Fruit fly (Drosophila melanogaster) whole organism, wandering third instar larva: ENCODE data around the gene Pss.

ENCODE experiments used
- Abd-B ChIP-seq: fragments of >200 bp; optimal IDR thresholded peaks from 2 replicates; lab custom pipeline; 2017; ENCODE audit warnings: missing biosample characterization, missing genetic modification characterization
- CG32264 ChIP-seq: fragments of 200-800 bp; sonication (Bioruptor generic); optimal IDR thresholded peaks from 2 replicates; lab custom pipeline; 2016; ENCODE audit warnings: missing biosample characterization, missing genetic modification characterization
- CG9705 ChIP-seq: fragments of 200-800 bp; sonication (Bioruptor generic); optimal IDR thresholded peaks from 2 replicates; lab custom pipeline; 2018; ENCODE audit warnings: missing biosample characterization, mild to moderate bottlenecking, missing genetic modification characterization
- CrebA ChIP-seq: fragments of 200-800 bp; sonication (Bioruptor generic); optimal IDR thresholded peaks from 2 replicates; lab custom pipeline; 2016; ENCODE audit warnings: missing biosample characterization, mild to moderate bottlenecking, missing genetic modification characterization, borderline replicate concordance
- Dfd ChIP-seq: fragments of >200 bp; optimal IDR thresholded peaks from 2 replicates; lab custom pipeline; 2017; ENCODE audit warnings: missing biosample characterization, missing genetic modification characterization
- Dif ChIP-seq: fragments of 200-275, 200-300 bp; sonication (Bioruptor generic); optimal IDR thresholded peaks from 2 replicates; lab custom pipeline; 2018; ENCODE audit warnings: missing biosample characterization, missing genetic modification characterization; ENCODE audit not compliant: partially characterized antibody
- GATAd ChIP-seq: sonication (Bioruptor generic); optimal IDR thresholded peaks from 2 replicates; lab custom pipeline; 2016; ENCODE audit warnings: missing biosample characterization, missing genetic modification characterization
- HLH106 ChIP-seq: fragments of 200-800 bp; optimal IDR thresholded peaks from 3 replicates; lab custom pipeline; 2019; ENCODE audit warnings: missing biosample characterization, mild to moderate bottlenecking, missing genetic modification characterization, moderate library complexity
- Hnf4 ChIP-seq: fragments of 200-800 bp; sonication (Bioruptor generic); optimal IDR thresholded peaks from 2 replicates; lab custom pipeline; 2016; ENCODE audit warnings: missing biosample characterization, mild to moderate bottlenecking, missing genetic modification characterization
- Hr78 ChIP-seq: fragments of >200 bp; optimal IDR thresholded peaks from 2 replicates; lab custom pipeline; 2017; ENCODE audit warnings: missing biosample characterization, missing genetic modification characterization
- Hr83 ChIP-seq: fragments of 200-300 bp; sonication (Bioruptor generic); optimal IDR thresholded peaks from 2 replicates; lab custom pipeline; 2016; ENCODE audit warnings: missing biosample characterization, mild to moderate bottlenecking, missing genetic modification characterization, moderate library complexity; ENCODE audit not compliant: poor library complexity, severe bottlenecking
- Jra ChIP-seq: sonication (Bioruptor generic); optimal IDR thresholded peaks from 2 replicates; lab custom pipeline; 2016; ENCODE audit warnings: missing biosample characterization, missing genetic modification characterization
- Mio ChIP-seq: sonication (Bioruptor generic); optimal IDR thresholded peaks from 2 replicates; lab custom pipeline; 2016; ENCODE audit warnings: missing biosample characterization, missing genetic modification characterization
- Myc ChIP-seq: fragments of >200 bp; optimal IDR thresholded peaks from 2 replicates; lab custom pipeline; 2017
- N ChIP-seq: fragments of >200 bp; optimal IDR thresholded peaks from 2 replicates; lab custom pipeline; 2018; ENCODE audit warnings: missing biosample characterization, missing external identifiers, missing genetic modification characterization
- OdsH ChIP-seq: fragments of 200-800 bp; sonication (Bioruptor generic); optimal IDR thresholded peaks from 2 replicates; lab custom pipeline; 2016; ENCODE audit warnings: missing biosample characterization, mild to moderate bottlenecking, missing genetic modification characterization
- Rel ChIP-seq, 2 experiments: fragments of 200-800 bp; sonication (Bioruptor generic) in 1 of 2; optimal IDR thresholded peaks; 2 replicates in 1 of 2; 3 replicates in 1 of 2; lab custom pipeline; 2016 to 2019; ENCODE audit warnings: mild to moderate bottlenecking in 2 of 2, missing biosample characterization in 2 of 2, missing genetic modification characterization in 2 of 2, moderate library complexity in 1 of 2
- Sp1 ChIP-seq: fragments of 200-800 bp; sonication (Bioruptor generic); optimal IDR thresholded peaks from 3 replicates; lab custom pipeline; 2019; ENCODE audit warnings: missing biosample characterization, mild to moderate bottlenecking, missing genetic modification characterization, moderate library complexity
- Vsx2 ChIP-seq: fragments of 200-300, 225-300 bp; sonication (Bioruptor generic); optimal IDR thresholded peaks from 2 replicates; lab custom pipeline; 2018; ENCODE audit warnings: missing biosample characterization, missing genetic modification characterization; ENCODE audit not compliant: partially characterized antibody
- br ChIP-seq: fragments of 200-800 bp; sonication (Bioruptor generic); optimal IDR thresholded peaks from 2 replicates; lab custom pipeline; 2016; ENCODE audit warnings: missing biosample characterization, missing genetic modification characterization
- brk ChIP-seq: fragments of 200-800 bp; sonication (Bioruptor generic); optimal IDR thresholded peaks from 2 replicates; lab custom pipeline; 2016; ENCODE audit warnings: missing biosample characterization, mild to moderate bottlenecking, missing genetic modification characterization
- dl ChIP-seq, 2 experiments: fragments of 175-275, 200-275 bp in 1 of 2; fragments of 200-275 bp in 1 of 2; sonication (Bioruptor generic); optimal IDR thresholded peaks; lab custom pipeline; 2018; ENCODE audit warnings: mild to moderate bottlenecking in 2 of 2, missing biosample characterization in 2 of 2, missing genetic modification characterization in 2 of 2, moderate library complexity in 2 of 2; ENCODE audit not compliant: partially characterized antibody in 2 of 2, insufficient read depth in 1 of 2
- dmrt93B ChIP-seq: fragments of 200-800 bp; sonication (Bioruptor generic); optimal IDR thresholded peaks from 2 replicates; lab custom pipeline; 2018; ENCODE audit warnings: missing biosample characterization, mild to moderate bottlenecking, missing genetic modification characterization
- dsf ChIP-seq: sonication (Bioruptor generic); optimal IDR thresholded peaks from 2 replicates; lab custom pipeline; 2016; ENCODE audit warnings: missing biosample characterization, missing genetic modification characterization, borderline replicate concordance
- ey ChIP-seq: fragments of 200-800 bp; sonication (Bioruptor generic); optimal IDR thresholded peaks from 2 replicates; lab custom pipeline; 2016; ENCODE audit warnings: missing biosample characterization, missing genetic modification characterization
- foxo ChIP-seq, 2 experiments: fragments of 200-800 bp; sonication (Bioruptor generic); optimal IDR thresholded peaks; 2 replicates in 1 of 2; 3 replicates in 1 of 2; lab custom pipeline; 2016 to 2017; ENCODE audit warnings: missing biosample characterization in 2 of 2, missing genetic modification characterization in 2 of 2
- fru ChIP-seq: fragments of 200-800 bp; sonication (Bioruptor generic); optimal IDR thresholded peaks from 3 replicates; lab custom pipeline; 2016; ENCODE audit warnings: missing biosample characterization, mild to moderate bottlenecking, missing genetic modification characterization
- h ChIP-seq: fragments of 200-800 bp; sonication (Bioruptor generic); optimal IDR thresholded peaks from 3 replicates; lab custom pipeline; 2016; ENCODE audit warnings: missing biosample characterization, mild to moderate bottlenecking, missing genetic modification characterization
- jim ChIP-seq: fragments of 175-275, 200-325 bp; sonication (Bioruptor generic); optimal IDR thresholded peaks from 2 replicates; lab custom pipeline; 2016; ENCODE audit warnings: missing biosample characterization, mild to moderate bottlenecking, missing genetic modification characterization
- lola ChIP-seq: fragments of >200 bp; optimal IDR thresholded peaks from 2 replicates; lab custom pipeline; 2017; ENCODE audit warnings: missing biosample characterization, missing genetic modification characterization
- pan ChIP-seq: fragments of >200 bp; optimal IDR thresholded peaks from 2 replicates; lab custom pipeline; 2017
- psq ChIP-seq: fragments of 200-800 bp; sonication (Bioruptor generic); optimal IDR thresholded peaks from 3 replicates; lab custom pipeline; 2017; ENCODE audit warnings: missing biosample characterization, mild to moderate bottlenecking, missing genetic modification characterization, moderate library complexity
- rgr ChIP-seq: fragments of 200-800 bp; sonication (Bioruptor generic); optimal IDR thresholded peaks from 3 replicates; lab custom pipeline; 2016; ENCODE audit warnings: missing biosample characterization, mild to moderate bottlenecking, missing genetic modification characterization
- sage ChIP-seq: fragments of 200-800 bp; sonication (Bioruptor generic); optimal IDR thresholded peaks from 2 replicates; lab custom pipeline; 2016; ENCODE audit warnings: missing biosample characterization, mild to moderate bottlenecking, missing genetic modification characterization
- sv ChIP-seq: fragments of 200-800 bp; sonication (Bioruptor generic); optimal IDR thresholded peaks from 3 replicates; lab custom pipeline; 2016; ENCODE audit warnings: missing biosample characterization, missing genetic modification characterization
- tai ChIP-seq: sonication (Bioruptor generic); optimal IDR thresholded peaks from 2 replicates; lab custom pipeline; 2016; ENCODE audit warnings: missing biosample characterization, missing genetic modification characterization
- usp ChIP-seq: fragments of >200 bp; optimal IDR thresholded peaks from 2 replicates; lab custom pipeline; 2017; ENCODE audit warnings: missing biosample characterization, missing genetic modification characterization
- woc ChIP-seq: sonication (Bioruptor generic); optimal IDR thresholded peaks from 2 replicates; lab custom pipeline; 2016; ENCODE audit warnings: missing biosample characterization, mild to moderate bottlenecking, missing genetic modification characterization

The Pss gene

dm6 chr3L:20494780-20495591 lies 31.0 kb downstream of the Pss start, which contains the start of gene ZnT77C:
TSS of gene ZnT77C (minus strand) at chr3L:20494921.
- TF ChIP-seq woc (GFP tag; lab: Kevin White, UChicago) = no peak
- TF ChIP-seq Rel (GFP tag; optimal IDR thresholded peaks at IDR 0.05; lab: Kevin White, UChicago) = no peak
- TF ChIP-seq Rel (tag; optimal IDR thresholded peaks at IDR 0.05; lab: Kevin White, UChicago) = peak; percentile 31

DNA sequence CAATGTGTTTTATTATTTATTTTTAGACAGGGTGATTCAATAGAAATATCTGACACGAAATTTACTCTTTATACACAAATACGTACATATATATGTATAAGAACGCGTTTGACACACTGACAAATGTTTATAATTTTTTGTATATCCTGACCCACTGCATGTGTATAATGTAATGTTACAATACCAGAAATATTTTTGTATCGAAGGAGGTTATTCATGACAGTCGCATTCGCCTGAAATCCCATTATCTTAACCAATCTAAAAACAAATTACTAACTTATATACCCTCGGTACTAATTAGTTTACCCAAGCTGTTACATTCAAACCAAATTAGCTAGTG lies 31.7 kb downstream of the Pss start:
- TF ChIP-seq tai (GFP tag; lab: Kevin White, UChicago) = no peak
- no peak for TF ChIP-seq fru (GFP tag; lab: Kevin White, UChicago)
- TF ChIP-seq brk (GFP tag; lab: Kevin White, UChicago) = no peak
- no peak for TF ChIP-seq Sp1 (GFP tag; lab: Kevin White, UChicago)
- TF ChIP-seq dmrt93B (GFP tag; lab: Kevin White, UChicago) = no peak
- TF ChIP-seq Myc = no peak
- TF ChIP-seq HLH106 (tag; lab: Kevin White, UChicago) = no peak
- TF ChIP-seq Abd-B (GFP tag; lab: Kevin White, UChicago) = no peak
- no peak for TF ChIP-seq OdsH (GFP tag; lab: Kevin White, UChicago)
- TF ChIP-seq Hr83 (GFP tag; lab: Kevin White, UChicago) = no peak
- TF ChIP-seq rgr (GFP tag; lab: Kevin White, UChicago) = no peak
- no peak for TF ChIP-seq foxo (GFP tag; optimal IDR thresholded peaks at IDR 0.05; lab: Kevin White, UChicago)
- no peak for TF ChIP-seq CrebA (GFP tag; lab: Kevin White, UChicago)
- no peak for TF ChIP-seq N
- no peak for TF ChIP-seq sage (GFP tag; lab: Kevin White, UChicago)
- no peak for TF ChIP-seq Rel (GFP tag; optimal IDR thresholded peaks at IDR 0.05; lab: Kevin White, UChicago)
- TF ChIP-seq Rel (tag; optimal IDR thresholded peaks at IDR 0.05; lab: Kevin White, UChicago) = no peak
- no peak for TF ChIP-seq pan (lab: Kevin White, UChicago)
- TF ChIP-seq usp = no peak
- no peak for TF ChIP-seq CG9705 (GFP tag; lab: Kevin White, UChicago)
- no peak for TF ChIP-seq CG32264 (GFP tag; lab: Kevin White, UChicago)

dm6 chr3L:20493417-20494261 lies 32.3 kb downstream of the Pss start:
- TF ChIP-seq HLH106 (tag; lab: Kevin White, UChicago) = peak; percentile 91
- peak; percentile 34 for TF ChIP-seq CG9705 (GFP tag; lab: Kevin White, UChicago)
- TF ChIP-seq sv (GFP tag; lab: Kevin White, UChicago) = no peak
- no peak for TF ChIP-seq GATAd (GFP tag; lab: Kevin White, UChicago)
- peak; percentile 76 for TF ChIP-seq Rel (GFP tag; optimal IDR thresholded peaks at IDR 0.05; lab: Kevin White, UChicago)
- peak; percentile 72 for TF ChIP-seq Rel (tag; optimal IDR thresholded peaks at IDR 0.05; lab: Kevin White, UChicago)
- TF ChIP-seq usp = no peak
- peak; percentile 78 for TF ChIP-seq sage (GFP tag; lab: Kevin White, UChicago)
- TF ChIP-seq dmrt93B (GFP tag; lab: Kevin White, UChicago) = peak; percentile 68
- peak; percentile 20 to 23 for TF ChIP-seq dl (GFP tag; optimal IDR thresholded peaks at IDR 0.05; lab: Kevin White, UChicago; ENCODE audit: insufficient read depth in 1 of 2, partially characterized antibody in 2 of 2)
- peak; percentile 90 for TF ChIP-seq ey
- TF ChIP-seq Hr83 (GFP tag; lab: Kevin White, UChicago) = peak; percentile 64
- TF ChIP-seq Abd-B (GFP tag; lab: Kevin White, UChicago) = no peak
- peak; percentile 63 for TF ChIP-seq dsf (GFP tag; lab: Kevin White, UChicago)
- peak; percentile 98 for TF ChIP-seq psq (GFP tag; lab: Kevin White, UChicago)
- peak; percentile 6 for TF ChIP-seq Dfd (GFP tag; lab: Kevin White, UChicago)
- peak; percentile 96 for TF ChIP-seq h
- TF ChIP-seq brk (GFP tag; lab: Kevin White, UChicago) = peak; percentile 89
- TF ChIP-seq Sp1 (GFP tag; lab: Kevin White, UChicago) = peak; percentile 92
- peak; percentile 87 for TF ChIP-seq Jra (GFP tag; lab: Kevin White, UChicago)
- TF ChIP-seq br = peak; percentile 88
- TF ChIP-seq lola (GFP tag; lab: Kevin White, UChicago) = no peak
- TF ChIP-seq CrebA (GFP tag; lab: Kevin White, UChicago) = no peak
- TF ChIP-seq jim (GFP tag; lab: Kevin White, UChicago) = no peak
- TF ChIP-seq OdsH (GFP tag; lab: Kevin White, UChicago) = peak; percentile 95
- peak; percentile 27 to 93 for TF ChIP-seq foxo (GFP tag; optimal IDR thresholded peaks at IDR 0.05; lab: Kevin White, UChicago)
- peak; percentile 56 for TF ChIP-seq tai (GFP tag; lab: Kevin White, UChicago)
- TF ChIP-seq Dif (GFP tag; lab: Kevin White, UChicago) = peak; percentile 34
- TF ChIP-seq Hr78 (GFP tag; lab: Kevin White, UChicago) = no peak
- peak; percentile 92 for TF ChIP-seq woc (GFP tag; lab: Kevin White, UChicago)
- TF ChIP-seq fru (GFP tag; lab: Kevin White, UChicago) = peak; percentile 94
- no peak for TF ChIP-seq Vsx2 (GFP tag; lab: Kevin White, UChicago)
- TF ChIP-seq rgr (GFP tag; lab: Kevin White, UChicago) = peak; percentile 93
- TF ChIP-seq Mio = peak; percentile 40
- no peak for TF ChIP-seq pan (lab: Kevin White, UChicago)
- peak; percentile 76 for TF ChIP-seq Hnf4 (GFP tag; lab: Kevin White, UChicago)
- TF ChIP-seq N = no peak
- peak; percentile 74 for TF ChIP-seq CG32264 (GFP tag; lab: Kevin White, UChicago)
- TF ChIP-seq Myc = no peak
- TF ChIP-seq, all 38 proteins: peak for 26
